Fruit fly (Drosophila melanogaster) whole organism, embryonic: Measurements from ENCODE around the gene HUWE1.

Source experiments
- Abd-B ChIP-seq: fragments of 200-800 bp; sonication (Bioruptor generic); optimal IDR thresholded peaks from 2 replicates; lab custom pipeline; 2018; ENCODE audit warnings: missing biosample characterization, mild to moderate bottlenecking, missing genetic modification characterization, moderate library complexity
- Adf1 ChIP-seq: fragments of 200-800 bp; sonication (Bioruptor generic); IDR thresholded peaks from 2 replicates; pipeline ENCODE4 v1.3.6; 2022; ENCODE audit warnings: missing biosample characterization, missing genetic modification characterization
- CG10267 ChIP-seq: fragments of 200-800 bp; sonication (Bioruptor generic); optimal IDR thresholded peaks from 2 replicates; lab custom pipeline; 2018; ENCODE audit warnings: missing biosample characterization, mild to moderate bottlenecking, missing genetic modification characterization, moderate library complexity
- CG10462 ChIP-seq: fragments of 200-800 bp; sonication (Bioruptor generic); optimal IDR thresholded peaks from 2 replicates; lab custom pipeline; 2016; ENCODE audit warnings: missing biosample characterization, missing genetic modification characterization
- CG11247 ChIP-seq: fragments of 200-800 bp; sonication (Bioruptor generic); IDR thresholded peaks from 2 replicates; pipeline ENCODE4 v1.3.6; 2022; ENCODE audit warnings: missing biosample characterization, missing genetic modification characterization
- CG12236 ChIP-seq: fragments of 200-800 bp; sonication (Bioruptor generic); optimal IDR thresholded peaks from 2 replicates; lab custom pipeline; 2016; ENCODE audit warnings: missing biosample characterization, missing genetic modification characterization
- CG14860 ChIP-seq: fragments of 200-800 bp; sonication (Bioruptor generic); IDR thresholded peaks from 3 replicates; pipeline ENCODE4 v1.3.6; 2022; ENCODE audit warnings: missing biosample characterization, missing genetic modification characterization; ENCODE audit not compliant: partially characterized antibody
- CG15073 ChIP-seq: fragments of 200-800 bp; sonication (Bioruptor generic); optimal IDR thresholded peaks from 2 replicates; lab custom pipeline; 2016; ENCODE audit warnings: missing biosample characterization, missing genetic modification characterization
- CG17385 ChIP-seq: fragments of 200-800 bp; sonication (Bioruptor generic); optimal IDR thresholded peaks from 3 replicates; lab custom pipeline; 2018; ENCODE audit warnings: missing biosample characterization, mild to moderate bottlenecking, missing genetic modification characterization
- CG17568 ChIP-seq: fragments of 200-800 bp; sonication (Bioruptor generic); optimal IDR thresholded peaks from 2 replicates; lab custom pipeline; 2018; ENCODE audit warnings: missing biosample characterization, mild to moderate bottlenecking, missing genetic modification characterization, moderate library complexity
- CG17802 ChIP-seq: fragments of 200-800 bp; sonication (Bioruptor generic); optimal IDR thresholded peaks from 2 replicates; lab custom pipeline; 2018; ENCODE audit warnings: missing biosample characterization, mild to moderate bottlenecking, missing genetic modification characterization, moderate library complexity
- CG1792 ChIP-seq: fragments of 200-800 bp; sonication (Bioruptor generic); optimal IDR thresholded peaks from 2 replicates; lab custom pipeline; 2016; ENCODE audit warnings: missing biosample characterization, missing genetic modification characterization
- CG2116 ChIP-seq: fragments of 200-800 bp; sonication (Bioruptor generic); optimal IDR thresholded peaks from 3 replicates; lab custom pipeline; 2018; ENCODE audit warnings: missing biosample characterization, mild to moderate bottlenecking, missing genetic modification characterization
- CG2120 ChIP-seq: fragments of 200-800 bp; sonication (Bioruptor generic); optimal IDR thresholded peaks from 3 replicates; lab custom pipeline; 2016; ENCODE audit warnings: missing biosample characterization, missing genetic modification characterization
- CG2129 ChIP-seq: fragments of 200-800 bp; sonication (Bioruptor generic); IDR thresholded peaks from 2 replicates; pipeline ENCODE4 v1.3.6; 2022; ENCODE audit warnings: missing biosample characterization, missing genetic modification characterization; ENCODE audit not compliant: partially characterized antibody
- CG2199 ChIP-seq: fragments of 200-800 bp; sonication (Bioruptor generic); IDR thresholded peaks from 3 replicates; pipeline ENCODE4 v1.3.6; 2022; ENCODE audit warnings: missing biosample characterization, missing genetic modification characterization
- CG32767 ChIP-seq: fragments of 200-800 bp; sonication (Bioruptor generic); IDR thresholded peaks from 2 replicates; pipeline ENCODE4 v1.3.6; 2022; ENCODE audit warnings: missing biosample characterization, missing genetic modification characterization
- CG34224 ChIP-seq: fragments of 200-800 bp; sonication (Bioruptor generic); IDR thresholded peaks from 3 replicates; pipeline ENCODE4 v1.3.6; 2022; ENCODE audit warnings: missing biosample characterization, missing genetic modification characterization; ENCODE audit not compliant: partially characterized antibody
- CG3847 ChIP-seq: fragments of 200-800 bp; sonication (Bioruptor generic); IDR thresholded peaks from 2 replicates; pipeline ENCODE4 v1.3.6; 2022; ENCODE audit warnings: missing biosample characterization, missing genetic modification characterization
- CG8290 ChIP-seq, 3 experiments: fragments of 200-800 bp; sonication (Bioruptor generic); optimal IDR thresholded peaks; 2 replicates each; lab custom pipeline; 2016 to 2019; ENCODE audit warnings: missing biosample characterization in 3 of 3, missing genetic modification characterization in 3 of 3, mild to moderate bottlenecking in 2 of 3, moderate library complexity in 1 of 3
- CG9437 ChIP-seq: fragments of 200-800 bp; sonication (Bioruptor generic); optimal IDR thresholded peaks from 2 replicates; lab custom pipeline; 2018; ENCODE audit warnings: missing biosample characterization, mild to moderate bottlenecking, missing genetic modification characterization
- Drgx ChIP-seq: fragments of 200-800 bp; sonication (Bioruptor generic); IDR thresholded peaks from 2 replicates; pipeline ENCODE4 v1.3.6; 2022; ENCODE audit warnings: missing biosample characterization, missing genetic modification characterization
- HHEX ChIP-seq: fragments of 200-800 bp; sonication (Bioruptor generic); optimal IDR thresholded peaks from 3 replicates; lab custom pipeline; 2017; ENCODE audit warnings: missing biosample characterization, mild to moderate bottlenecking, missing genetic modification characterization, missing genetic modification reagents
- Hmx ChIP-seq: fragments of 200-800 bp; sonication (Bioruptor generic); optimal IDR thresholded peaks from 2 replicates; lab custom pipeline; 2016; ENCODE audit warnings: missing biosample characterization, missing genetic modification characterization
- Hsf ChIP-seq: fragments of 200-800 bp; sonication (Bioruptor generic); optimal IDR thresholded peaks from 3 replicates; lab custom pipeline; 2016; ENCODE audit warnings: missing biosample characterization, missing genetic modification characterization
- Lim3 ChIP-seq: fragments of 200-800 bp; sonication (Bioruptor generic); IDR thresholded peaks from 2 replicates; pipeline ENCODE4 v1.3.6; 2022; ENCODE audit warnings: missing biosample characterization, missing genetic modification characterization
- Optix ChIP-seq: fragments of 200-800 bp; sonication (Bioruptor generic); IDR thresholded peaks from 3 replicates; pipeline ENCODE4 v1.3.6; 2022; ENCODE audit warnings: missing biosample characterization, missing genetic modification characterization
- PHDP ChIP-seq: fragments of 200-800 bp; sonication (Bioruptor generic); optimal IDR thresholded peaks from 3 replicates; lab custom pipeline; 2018; ENCODE audit warnings: missing biosample characterization, mild to moderate bottlenecking, missing genetic modification characterization, moderate library complexity
- Rx ChIP-seq: fragments of 200-800 bp; sonication (Bioruptor generic); IDR thresholded peaks from 2 replicates; pipeline ENCODE4 v1.3.6; 2022; ENCODE audit warnings: missing biosample characterization, missing genetic modification characterization
- Sin3A ChIP-seq: fragments of >200 bp; optimal IDR thresholded peaks from 2 replicates; lab custom pipeline; 2018
- Taf1 ChIP-seq: fragments of 200-800 bp; sonication (Bioruptor generic); IDR thresholded peaks from 2 replicates; pipeline ENCODE4 v1.3.6; 2022; ENCODE audit warnings: missing biosample characterization, missing genetic modification characterization
- bab2 ChIP-seq: fragments of 200-800 bp; sonication (Bioruptor generic); optimal IDR thresholded peaks from 2 replicates; lab custom pipeline; 2016; ENCODE audit warnings: missing biosample characterization, missing genetic modification characterization
- bsh ChIP-seq, 2 experiments: fragments of 200-800 bp; sonication (Bioruptor generic); optimal IDR thresholded peaks; 2 replicates each; lab custom pipeline; 2017 to 2018; ENCODE audit warnings: mild to moderate bottlenecking in 2 of 2, missing biosample characterization in 2 of 2, missing genetic modification characterization in 2 of 2, moderate library complexity in 1 of 2
- btn ChIP-seq: fragments of 200-800 bp; sonication (Bioruptor generic); optimal IDR thresholded peaks from 2 replicates; lab custom pipeline; 2016; ENCODE audit warnings: missing biosample characterization, missing genetic modification characterization
- cwo ChIP-seq: fragments of 200-800 bp; sonication (Bioruptor generic); optimal IDR thresholded peaks from 3 replicates; lab custom pipeline; 2017; ENCODE audit warnings: missing biosample characterization, missing genetic modification characterization, mild to moderate bottlenecking, moderate library complexity, missing genetic modification reagents
- dmrt99B ChIP-seq: fragments of 200-800 bp; sonication (Bioruptor generic); optimal IDR thresholded peaks from 2 replicates; lab custom pipeline; 2018; ENCODE audit warnings: missing biosample characterization, mild to moderate bottlenecking, missing genetic modification characterization, moderate library complexity
- dysf ChIP-seq: fragments of 200-800 bp; sonication (Bioruptor generic); IDR thresholded peaks from 3 replicates; pipeline ENCODE4 v1.3.6; 2022; ENCODE audit warnings: missing biosample characterization, missing genetic modification characterization
- lab ChIP-seq: fragments of 200-800 bp; sonication (Bioruptor generic); optimal IDR thresholded peaks from 3 replicates; lab custom pipeline; 2017; ENCODE audit warnings: missing biosample characterization, missing genetic modification characterization, mild to moderate bottlenecking, moderate library complexity, missing genetic modification reagents
- lola ChIP-seq, 3 experiments: fragments of >200 bp in 2 of 3; fragments of 200-800 bp in 1 of 3; sonication (Bioruptor generic) in 1 of 3; optimal IDR thresholded peaks; 2 replicates each; lab custom pipeline; 2017 to 2019; ENCODE audit warnings: missing biosample characterization in 3 of 3, missing genetic modification characterization in 3 of 3, mild to moderate bottlenecking in 1 of 3, moderate library complexity in 1 of 3
- otp ChIP-seq: fragments of 200-800 bp; sonication (Bioruptor generic); IDR thresholded peaks from 3 replicates; pipeline ENCODE4, ENCODE4 v1.3.6; 2022; ENCODE audit warnings: missing biosample characterization, missing genetic modification characterization
- prd ChIP-seq, 3 experiments: fragments of >200 bp in 2 of 3; fragments of 200-800 bp in 1 of 3; sonication (Bioruptor generic) in 1 of 3; optimal IDR thresholded peaks in 2 of 3; IDR thresholded peaks in 1 of 3; 2 replicates in 2 of 3; 3 replicates in 1 of 3; pipeline versions ENCODE4 v1.3.6 to Lab custom; 2017 to 2022; ENCODE audit warnings: missing biosample characterization in 1 of 3, missing genetic modification characterization in 1 of 3
- rib ChIP-seq: fragments of 200-800 bp; sonication (Bioruptor generic); IDR thresholded peaks from 2 replicates; pipeline ENCODE4 v1.3.6; 2022; ENCODE audit warnings: missing biosample characterization, missing genetic modification characterization
- run ChIP-seq: fragments of 200-800 bp; sonication (Bioruptor generic); optimal IDR thresholded peaks from 3 replicates; lab custom pipeline; 2018; ENCODE audit warnings: missing biosample characterization, mild to moderate bottlenecking, missing genetic modification characterization
- scrt ChIP-seq: fragments of 200-800 bp; sonication (Bioruptor generic); optimal IDR thresholded peaks from 2 replicates; lab custom pipeline; 2018; ENCODE audit warnings: missing biosample characterization, mild to moderate bottlenecking, missing genetic modification characterization, moderate library complexity
- seq ChIP-seq: fragments of 200-800 bp; sonication (Bioruptor generic); IDR thresholded peaks from 2 replicates; pipeline ENCODE4 v1.3.6; 2022; ENCODE audit warnings: missing biosample characterization, missing genetic modification characterization
- sima ChIP-seq: fragments of 200-800 bp; sonication (Bioruptor generic); optimal IDR thresholded peaks from 2 replicates; lab custom pipeline; 2016; ENCODE audit warnings: missing biosample characterization, missing genetic modification characterization
- so ChIP-seq: fragments of 200-800 bp; sonication (Bioruptor generic); IDR thresholded peaks from 3 replicates; pipeline ENCODE4 v1.3.6; 2022; ENCODE audit warnings: missing biosample characterization, missing genetic modification characterization
- sug ChIP-seq: fragments of 200-800 bp; optimal IDR thresholded peaks from 2 replicates; lab custom pipeline; 2019; ENCODE audit warnings: missing biosample characterization, mild to moderate bottlenecking, missing genetic modification characterization, moderate library complexity
- twi ChIP-seq: fragments of 200-800 bp; optimal IDR thresholded peaks from 2 replicates; lab custom pipeline; 2019; ENCODE audit warnings: missing biosample characterization, mild to moderate bottlenecking, missing genetic modification characterization, moderate library complexity

HUWE1 gene

dm6 chrX:15703720-15704206 is 8.7 kb upstream of the HUWE1 start, which contains the start of the genes Pis and Hap40 (continued):
- TF ChIP-seq sima (no peak), CG17568 (GFP tag; lab: Kevin White, UChicago) (no peak), CG10267 (tag; lab: Kevin White, UChicago) (peak; percentile 69), dysf (GFP tag; lab: Robert Waterston, UW) (peak; percentile 84), Lim3 (no peak), scrt (no peak), seq (peak; percentile 51; the same call in 1 of the 2 replicates), CG2199 (GFP tag; lab: Robert Waterston, UW) (0 out of 3 replicates have a peak, but pooled peaks have one; percentile 29), CG12236 (GFP tag; lab: Kevin White, UChicago) (no peak), CG14860 (GFP tag; lab: Robert Waterston, UW) (no peak), CG1792 (GFP tag; lab: Kevin White, UChicago) (no peak), CG2116 (GFP tag; lab: Kevin White, UChicago) (peak; percentile 49), PHDP (tag; lab: Kevin White, UChicago) (peak; percentile 66), sug (tag; lab: Kevin White, UChicago) (peak; percentile 80), Rx (GFP tag; lab: Robert Waterston, UW) (peak; percentile 30; the same call in 1 of the 2 replicates), Abd-B (GFP tag; lab: Kevin White, UChicago) (peak; percentile 89), CG17385 (GFP tag; lab: Kevin White, UChicago) (peak; percentile 48), lab (GFP tag; lab: Kevin White, UChicago) (no peak), twi (tag; lab: Kevin White, UChicago) (peak; percentile 63), bsh (GFP tag; optimal IDR thresholded peaks at IDR 0.05; lab: Kevin White, UChicago) (peak in 1 of 2 experiments; percentile 69), dmrt99B (tag; lab: Kevin White, UChicago) (no peak), Sin3A (lab: Kevin White, UChicago) (peak; percentile 98), CG17802 (tag; lab: Kevin White, UChicago) (peak; percentile 77), CG3847 (GFP tag; lab: Robert Waterston, UW) (peak; percentile 81), CG2120 (GFP tag; lab: Kevin White, UChicago) (peak; percentile 81), CG2129 (GFP tag; lab: Robert Waterston, UW) (no peak), bab2 (GFP tag; lab: Kevin White, UChicago) (peak; percentile 35), Optix (peak; percentile 34; the same call in 1 of the 3 replicates), Drgx (peak; percentile 47; the same call in 1 of the 2 replicates), run (tag; lab: Kevin White, UChicago) (no peak), CG9437 (GFP tag; lab: Kevin White, UChicago) (peak; percentile 49), Taf1 (GFP tag; lab: Robert Waterston, UW) (no peak; the same call in 1 of the 2 replicates), otp (GFP tag; lab: Robert Waterston, UW) (no peak), rib (GFP tag; lab: Robert Waterston, UW) (no peak), CG11247 (peak; percentile 50; the same call in 1 of the 2 replicates), btn (GFP tag; lab: Kevin White, UChicago) (no peak), CG8290 (GFP tag; optimal IDR thresholded peaks at IDR 0.05; lab: Kevin White, UChicago) (peak; percentile 37), CG8290 (tag; optimal IDR thresholded peaks at IDR 0.05; lab: Kevin White, UChicago) (no peak), CG15073 (GFP tag; lab: Kevin White, UChicago) (no peak), cwo (GFP tag; lab: Kevin White, UChicago) (no peak), Hmx (peak; percentile 3), so (GFP tag; lab: Robert Waterston, UW) (0 out of 3 replicates have a peak, but pooled peaks have one; percentile 33), CG32767 (GFP tag; lab: Robert Waterston, UW) (peak; percentile 27; the same call in 1 of the 2 replicates), CG10462 (GFP tag; lab: Kevin White, UChicago) (peak; percentile 27), prd (optimal IDR thresholded peaks at IDR 0.05; lab: Kevin White, UChicago) (no peak), prd (GFP tag; IDR thresholded peaks at IDR 0.05; lab: Robert Waterston, UW) (peak; percentile 81), Adf1 (GFP tag; lab: Robert Waterston, UW) (0 out of 2 replicates have a peak, but pooled peaks have one; percentile 24), lola (GFP tag; optimal IDR thresholded peaks at IDR 0.05; lab: Kevin White, UChicago) (peak in 1 of 3 experiments; percentile 77), Hsf (GFP tag; lab: Kevin White, UChicago) (peak; percentile 77), HHEX (GFP tag; lab: Kevin White, UChicago) (peak; percentile 64), CG34224 (no peak)
